Worm (Caenorhabditis elegans) whole organism, L3 larva: ENCODE measurements around the gene mel-28.

Source experiments
- elt-3 ChIP-seq, 3 experiments: fragments of 150-350 bp in 1 of 3; sonication (generic microtip) in 2 of 3; optimal IDR thresholded peaks; 2 replicates in 2 of 3; 4 replicates in 1 of 3; lab custom pipeline; 2014 to 2017; ENCODE audit warnings: missing biosample characterization in 3 of 3, missing genetic modification characterization in 3 of 3
- fos-1 ChIP-seq: fragments of 150-350 bp; optimal IDR thresholded peaks from 2 replicates; lab custom pipeline; 2014; ENCODE audit warnings: missing biosample characterization, missing genetic modification characterization
- lsy-12 ChIP-seq: sonication (generic microtip); optimal IDR thresholded peaks from 2 replicates; lab custom pipeline; 2016; ENCODE audit warnings: mild to moderate bottlenecking, missing genetic modification characterization, missing compliant biosample characterization
- mdl-1 ChIP-seq: fragments of 150-350 bp; optimal IDR thresholded peaks from 2 replicates; lab custom pipeline; 2014; ENCODE audit warnings: missing biosample characterization, missing genetic modification characterization
- nhr-11 ChIP-seq: fragments of 150-350 bp; optimal IDR thresholded peaks from 2 replicates; lab custom pipeline; 2014; ENCODE audit warnings: missing biosample characterization, missing genetic modification characterization
- nhr-237 ChIP-seq: fragments of 150-350 bp; optimal IDR thresholded peaks from 2 replicates; lab custom pipeline; 2014; ENCODE audit warnings: missing biosample characterization, missing genetic modification characterization
- nhr-76 ChIP-seq: fragments of 150-350 bp; sonication (generic microtip); optimal IDR thresholded peaks from 5 replicates; lab custom pipeline; 2014; ENCODE audit warnings: missing biosample characterization, missing genetic modification characterization
- nhr-77 ChIP-seq: fragments of 150-350 bp; optimal IDR thresholded peaks from 2 replicates; lab custom pipeline; 2014; ENCODE audit warnings: missing biosample characterization, missing genetic modification characterization
- pha-4 ChIP-seq: fragments of 150-350 bp; optimal IDR thresholded peaks from 2 replicates; lab custom pipeline; 2014; ENCODE audit warnings: missing biosample characterization, missing genetic modification reagents, missing genetic modification characterization
- snpc-4 ChIP-seq: fragments of 150-350 bp; optimal IDR thresholded peaks from 2 replicates; lab custom pipeline; 2014; ENCODE audit warnings: missing biosample characterization, missing genetic modification characterization
- unc-62 ChIP-seq: fragments of 150-350 bp; sonication (generic microtip); optimal IDR thresholded peaks from 4 replicates; lab custom pipeline; 2014; ENCODE audit warnings: missing biosample characterization, missing genetic modification reagents, missing genetic modification characterization

DNA sequence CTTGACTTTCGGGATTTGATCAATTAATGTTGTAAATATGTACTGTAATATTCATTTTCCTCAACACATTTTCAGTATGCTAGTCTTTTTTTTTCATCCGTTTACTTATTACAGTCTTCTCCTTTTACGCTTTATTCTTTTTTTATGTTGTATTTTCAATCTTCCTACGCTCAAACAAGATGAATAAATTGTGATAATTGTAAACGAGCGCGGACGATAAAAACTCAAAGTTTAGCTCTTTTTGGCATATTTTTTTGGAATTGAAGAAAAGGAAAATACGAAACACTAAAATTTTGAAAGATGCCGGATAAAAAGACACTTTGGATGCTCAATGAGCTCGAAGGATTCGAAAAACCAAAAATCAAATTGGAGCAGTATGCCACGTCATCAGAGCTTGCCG is 16.8 kb downstream of the mel-28 start, which contains the start of gene metl-5:
- TF ChIP-seq nhr-77 (tag; lab: Kevin White, UChicago) = no peak
- no peak for TF ChIP-seq nhr-76
- TF ChIP-seq lsy-12 (tag; lab: Kevin White, UChicago) = no peak
- no peak for TF ChIP-seq nhr-11 (tag; lab: Kevin White, UChicago)
- no peak for TF ChIP-seq snpc-4
- TF ChIP-seq mdl-1 (tag; lab: Kevin White, UChicago) = no peak
- TF ChIP-seq pha-4 (tag; lab: Kevin White, UChicago) = no peak
- TF ChIP-seq nhr-237 = no peak
- no peak for TF ChIP-seq fos-1 (tag; lab: Kevin White, UChicago)
- TF ChIP-seq unc-62 (GFP tag; lab: Kevin White, UChicago) = no peak
- no peak for TF ChIP-seq elt-3 (tag; optimal IDR thresholded peaks at IDR 0.05; lab: Kevin White, UChicago)
